Worm (Caenorhabditis elegans): ENCODE results near the gene srxa-14.

srxa-14 gene

ce11 chrV:20639294-20639693, at the start of gene srxa-14:
Gene srxa-14, plus strand, starts transcription at chrV:20639594.
- TF ChIP-seq nhr-237 (tag; optimal IDR thresholded peaks at IDR 0.05): no peak
- TF ChIP-seq skn-1 (tag; optimal IDR thresholded peaks at IDR 0.05): no peak
- TF ChIP-seq daf-12 (tag; optimal IDR thresholded peaks at IDR 0.05): no peak
- no peak for TF ChIP-seq ceh-82 (tag; optimal IDR thresholded peaks at IDR 0.05)
- no peak for TF ChIP-seq mxl-2 (GFP tag; conservative IDR thresholded peaks at IDR 0.05)
- TF ChIP-seq mes-2 (tag; optimal IDR thresholded peaks at IDR 0.05; ENCODE audit: poor library complexity, severe bottlenecking): no peak
- TF ChIP-seq dmd-8 (GFP tag; IDR thresholded peaks at IDR 0.05): no peak
- TF ChIP-seq hif-1 (tag; optimal IDR thresholded peaks at IDR 0.05): no peak
- no peak for TF ChIP-seq F49E8.2 (tag; optimal IDR thresholded peaks at IDR 0.05; ENCODE audit: borderline replicate concordance)
- no peak for TF ChIP-seq F10B5.3 (tag; optimal IDR thresholded peaks at IDR 0.05)
- TF ChIP-seq ceh-20 (GFP tag; IDR thresholded peaks at IDR 0.05): no peak
- no peak for TF ChIP-seq mdt-29 (GFP tag; IDR thresholded peaks at IDR 0.05)
- no peak for TF ChIP-seq nhr-11 (tag; optimal IDR thresholded peaks at IDR 0.05)
- TF ChIP-seq ceh-28 (tag; optimal IDR thresholded peaks at IDR 0.05): no peak
- TF ChIP-seq lin-1 (GFP tag; IDR thresholded peaks at IDR 0.05): no peak
- TF ChIP-seq lin-13 (GFP tag; optimal IDR thresholded peaks at IDR 0.05): no peak
- TF ChIP-seq nhr-111 (GFP tag; optimal IDR thresholded peaks at IDR 0.05): no peak
- no peak for TF ChIP-seq cey-2 (tag; optimal IDR thresholded peaks at IDR 0.05; ENCODE audit: borderline replicate concordance, insufficient read depth)

- no peak for TF ChIP-seq madf-9 (GFP tag; conservative IDR thresholded peaks at IDR 0.05)
- no peak for TF ChIP-seq dmd-9 (GFP tag; IDR thresholded peaks at IDR 0.05)
Measured at ce11 chrV:20594746-20595145, 44.6 kb upstream of the srxa-14 start, which contains the start of gene F26F2.10. Gene F26F2.10, minus strand, starts transcription at chrV:20594846.

ce11 chrV:20595653-20596052, 43.7 kb upstream of the srxa-14 start, which contains the start of gene F26F2.11:
Gene F26F2.11, minus strand, starts transcription at chrV:20595753.
- TF ChIP-seq pqm-1 (tag; optimal IDR thresholded peaks at IDR 0.05) (no peak), ceh-44 (GFP tag; IDR thresholded peaks at IDR 0.05) (no peak), tag-97 (GFP tag; IDR thresholded peaks at IDR 0.05) (no peak), Y75B8A.6 (GFP tag; IDR thresholded peaks at IDR 0.05) (no peak), mxl-3 (GFP tag; optimal IDR thresholded peaks at IDR 0.05) (no peak), mxl-2 (GFP tag; conservative IDR thresholded peaks at IDR 0.05) (no peak), nhr-41 (GFP tag; IDR thresholded peaks at IDR 0.05) (no peak), Y48G9A.11 (GFP tag; IDR thresholded peaks at IDR 0.05) (no peak), php-3 (GFP tag; IDR thresholded peaks at IDR 0.05) (no peak), egl-27 (tag; optimal IDR thresholded peaks at IDR 0.05) (no peak), egl-43 (GFP tag; IDR thresholded peaks at IDR 0.05) (no peak), zip-11 (GFP tag; IDR thresholded peaks at IDR 0.05) (no peak), lin-29 (GFP tag; IDR thresholded peaks at IDR 0.05) (no peak), snpc-4 (tag; optimal IDR thresholded peaks at IDR 0.05) (no peak), Y105C5A.15 (GFP tag; IDR thresholded peaks at IDR 0.05) (no peak)

- TF ChIP-seq spr-3 (GFP tag; optimal IDR thresholded peaks at IDR 0.05): no peak
- TF ChIP-seq snpc-1.2 (GFP tag; IDR thresholded peaks at IDR 0.05): no peak
- TF ChIP-seq F37D6.2 (tag; optimal IDR thresholded peaks at IDR 0.05): no peak
- TF ChIP-seq lin-39 (tag; optimal IDR thresholded peaks at IDR 0.05): no peak
- TF ChIP-seq nhr-42 (GFP tag; IDR thresholded peaks at IDR 0.05): no peak
- no peak for TF ChIP-seq mdl-1 (tag; optimal IDR thresholded peaks at IDR 0.05)
- TF ChIP-seq nhr-25 (tag; optimal IDR thresholded peaks at IDR 0.05; ENCODE audit: borderline replicate concordance, insufficient read depth): no peak
- no peak for TF ChIP-seq ZK337.2 (GFP tag; IDR thresholded peaks at IDR 0.05)
- TF ChIP-seq nhr-77 (tag; optimal IDR thresholded peaks at IDR 0.05): no peak
- TF ChIP-seq ceh-44 (GFP tag; IDR thresholded peaks at IDR 0.05): no peak
- no peak for TF ChIP-seq Y5F2A.4 (GFP tag; optimal IDR thresholded peaks at IDR 0.05)
- no peak for TF ChIP-seq vab-7 (GFP tag; IDR thresholded peaks at IDR 0.05)
- no peak for TF ChIP-seq mxl-3 (GFP tag; optimal IDR thresholded peaks at IDR 0.05)
- no peak for TF ChIP-seq unc-130 (GFP tag; optimal IDR thresholded peaks at IDR 0.05)
- TF ChIP-seq zag-1 (tag; optimal IDR thresholded peaks at IDR 0.05): no peak
- no peak for TF ChIP-seq tag-97 (GFP tag; IDR thresholded peaks at IDR 0.05)
- TF ChIP-seq mdt-29 (GFP tag; IDR thresholded peaks at IDR 0.05): no peak
- no peak for TF ChIP-seq hlh-30 (tag; optimal IDR thresholded peaks at IDR 0.05; ENCODE audit: insufficient read depth)
Measured at ce11 chrV:20597076-20597475, 42.3 kb upstream of the srxa-14 start, which contains the start of gene F46B3.1. Gene F46B3.1, minus strand, starts transcription at chrV:20597176.

All from whole organism, L4 larva.